Worm (Caenorhabditis elegans) whole organism, young adult: ENCODE measurements around the gene T19A5.3.

ENCODE experiments used
- B0019.2 ChIP-seq: fragments of 200-800 bp; sonication (Bioruptor generic); conservative IDR thresholded peaks from 2 replicates; pipeline ENCODE4 v1.3.6; 2022; ENCODE audit warnings: missing genetic modification reagents, missing genetic modification characterization, missing compliant biosample characterization
- B0035.1 ChIP-seq: sonication (generic microtip); optimal IDR thresholded peaks from 2 replicates; lab custom pipeline; 2016; ENCODE audit warnings: missing genetic modification characterization, mild to moderate bottlenecking, missing compliant biosample characterization, missing genotype, missing genetic modification reagents
- B0261.1 ChIP-seq: sonication (generic microtip); optimal IDR thresholded peaks from 2 replicates; lab custom pipeline; 2016; ENCODE audit warnings: mild to moderate bottlenecking, missing genetic modification characterization, moderate library complexity, missing compliant biosample characterization
- C06A6.2 ChIP-seq: fragments of 200-800 bp; sonication (Bioruptor generic); conservative IDR thresholded peaks from 2 replicates; pipeline ENCODE4 v1.3.6; 2022; ENCODE audit warnings: missing genetic modification characterization, missing compliant biosample characterization
- F22D6.2 ChIP-seq: sonication (generic microtip); optimal IDR thresholded peaks from 2 replicates; lab custom pipeline; 2016; ENCODE audit warnings: mild to moderate bottlenecking, missing genetic modification characterization, missing compliant biosample characterization
- F39B2.1 ChIP-seq: fragments of 200-800 bp; sonication (Bioruptor generic); IDR thresholded peaks from 2 replicates; pipeline ENCODE4 v1.3.6; 2022; ENCODE audit warnings: missing genetic modification reagents, missing genetic modification characterization, missing compliant biosample characterization
- F57C9.4 ChIP-seq: sonication (generic microtip); optimal IDR thresholded peaks from 2 replicates; lab custom pipeline; 2017; ENCODE audit warnings: mild to moderate bottlenecking, missing genetic modification characterization, missing compliant biosample characterization
- T07F8.4 ChIP-seq: sonication (generic microtip); optimal IDR thresholded peaks from 2 replicates; lab custom pipeline; 2016; ENCODE audit warnings: mild to moderate bottlenecking, missing genetic modification characterization, moderate library complexity, missing compliant biosample characterization
- Y53G8AR.9 ChIP-seq: fragments of 200-800 bp; sonication (Bioruptor generic); conservative IDR thresholded peaks from 2 replicates; pipeline ENCODE4 v1.3.6; 2022; ENCODE audit warnings: missing genetic modification reagents, missing genetic modification characterization, missing compliant biosample characterization
- athp-1 ChIP-seq: sonication (generic microtip); optimal IDR thresholded peaks from 2 replicates; lab custom pipeline; 2017; ENCODE audit warnings: mild to moderate bottlenecking, missing genetic modification characterization, missing compliant biosample characterization
- attf-3 ChIP-seq: fragments of 200-800 bp; sonication (Bioruptor generic); conservative IDR thresholded peaks from 2 replicates; pipeline ENCODE4 v1.3.6; 2022; ENCODE audit warnings: missing genetic modification reagents, missing genetic modification characterization, missing compliant biosample characterization
- cebp-1 ChIP-seq, 2 experiments: fragments of 200-800 bp in 1 of 2; sonication (Bioruptor generic) in 1 of 2; sonication (generic microtip) in 1 of 2; IDR thresholded peaks in 1 of 2; optimal IDR thresholded peaks in 1 of 2; 2 replicates each; pipeline versions ENCODE4 v1.3.6 to Lab custom; 2017 to 2022; ENCODE audit warnings: missing compliant biosample characterization in 2 of 2, missing genetic modification characterization in 2 of 2, mild to moderate bottlenecking in 1 of 2, missing genetic modification reagents in 1 of 2, moderate library complexity in 1 of 2
- ceh-27 ChIP-seq: fragments of 200-800 bp; sonication (Bioruptor generic); optimal IDR thresholded peaks from 2 replicates; lab custom pipeline; 2018; ENCODE audit warnings: mild to moderate bottlenecking, missing genetic modification characterization, moderate library complexity, missing compliant biosample characterization
- ceh-58 ChIP-seq: fragments of 200-800 bp; sonication (Bioruptor generic); IDR thresholded peaks from 2 replicates; pipeline ENCODE4 v1.3.6; 2022; ENCODE audit warnings: missing genetic modification characterization, missing compliant biosample characterization
- ekl-4 ChIP-seq: fragments of 200-800 bp; sonication (Bioruptor generic); IDR thresholded peaks from 2 replicates; pipeline ENCODE4 v1.3.6; 2022; ENCODE audit warnings: missing genetic modification reagents, missing genetic modification characterization, missing compliant biosample characterization
- ets-4 ChIP-seq: fragments of 200-800 bp; sonication (Bioruptor generic); optimal IDR thresholded peaks from 2 replicates; lab custom pipeline; 2018; ENCODE audit warnings: mild to moderate bottlenecking, missing genetic modification characterization, missing compliant biosample characterization
- gei-17 ChIP-seq: fragments of 200-800 bp; sonication (Bioruptor generic); optimal IDR thresholded peaks from 2 replicates; lab custom pipeline; 2018; ENCODE audit warnings: mild to moderate bottlenecking, missing genetic modification characterization, missing compliant biosample characterization
- hlh-12 ChIP-seq: sonication (generic microtip); optimal IDR thresholded peaks from 2 replicates; lab custom pipeline; 2016; ENCODE audit warnings: missing genetic modification characterization, missing compliant biosample characterization
- hrde-1 ChIP-seq: sonication (generic microtip); optimal IDR thresholded peaks from 2 replicates; lab custom pipeline; 2016; ENCODE audit warnings: missing genetic modification characterization, mild to moderate bottlenecking, missing compliant biosample characterization, moderate library complexity, missing genotype, missing genetic modification reagents, borderline replicate concordance
- hsf-1 ChIP-seq: fragments of 200-800 bp; sonication (Bioruptor generic); IDR thresholded peaks from 2 replicates; pipeline ENCODE4 v1.3.6; 2022; ENCODE audit warnings: missing genetic modification reagents, missing genetic modification characterization, missing compliant biosample characterization
- lin-26 ChIP-seq: fragments of 200-800 bp; sonication (Bioruptor generic); IDR thresholded peaks from 2 replicates; pipeline ENCODE4 v1.3.6; 2022; ENCODE audit warnings: missing genetic modification reagents, missing genetic modification characterization, missing compliant biosample characterization
- nhr-120 ChIP-seq: fragments of 200-800 bp; sonication (Bioruptor generic); IDR thresholded peaks from 2 replicates; pipeline ENCODE4 v1.3.6; 2022; ENCODE audit warnings: missing genetic modification characterization, missing compliant biosample characterization
- nhr-80 ChIP-seq: sonication (generic microtip); optimal IDR thresholded peaks from 2 replicates; lab custom pipeline; 2016; ENCODE audit warnings: missing genetic modification characterization, missing compliant biosample characterization
- nhr-90 ChIP-seq: sonication (generic microtip); optimal IDR thresholded peaks from 2 replicates; lab custom pipeline; 2016; ENCODE audit warnings: missing genotype, mild to moderate bottlenecking, missing genetic modification characterization, missing compliant biosample characterization
- rcor-1 ChIP-seq: fragments of 200-800 bp; sonication (Bioruptor generic); IDR thresholded peaks from 2 replicates; pipeline ENCODE4 v1.3.6; 2022; ENCODE audit warnings: missing genetic modification reagents, missing genetic modification characterization, missing compliant biosample characterization
- sdz-38 ChIP-seq: sonication (generic microtip); optimal IDR thresholded peaks from 2 replicates; lab custom pipeline; 2016; ENCODE audit warnings: missing genotype, missing genetic modification characterization, missing compliant biosample characterization
- sea-2 ChIP-seq: fragments of 200-800 bp; sonication (Bioruptor generic); IDR thresholded peaks from 2 replicates; pipeline ENCODE4 v1.3.6; 2022; ENCODE audit warnings: missing genetic modification characterization, missing compliant biosample characterization
- snpc-1.3 ChIP-seq: sonication (generic microtip); optimal IDR thresholded peaks from 2 replicates; lab custom pipeline; 2017; ENCODE audit warnings: missing genetic modification characterization, mild to moderate bottlenecking, missing compliant biosample characterization, antibody characterized with exemption, moderate library complexity, missing genotype, missing genetic modification reagents; ENCODE audit not compliant: insufficient read depth
- sptf-2 ChIP-seq: fragments of 200-800 bp; sonication (Bioruptor generic); optimal IDR thresholded peaks from 2 replicates; lab custom pipeline; 2018; ENCODE audit warnings: mild to moderate bottlenecking, missing genetic modification characterization, missing compliant biosample characterization
- tbp1 ChIP-seq: fragments of 200-800 bp; sonication (Bioruptor generic); optimal IDR thresholded peaks from 2 replicates; lab custom pipeline; 2018; ENCODE audit warnings: mild to moderate bottlenecking, missing genetic modification characterization, missing compliant biosample characterization
- tbx-9 ChIP-seq: sonication (generic microtip); optimal IDR thresholded peaks from 2 replicates; lab custom pipeline; 2016; ENCODE audit warnings: borderline replicate concordance, missing genetic modification characterization, inconsistent platforms, missing compliant biosample characterization
- tlf-1 ChIP-seq: fragments of 200-800 bp; sonication (Bioruptor generic); optimal IDR thresholded peaks from 2 replicates; lab custom pipeline; 2018; ENCODE audit warnings: mild to moderate bottlenecking, missing genetic modification characterization, missing compliant biosample characterization
- ztf-18 ChIP-seq: sonication (generic microtip); optimal IDR thresholded peaks from 2 replicates; lab custom pipeline; 2016; ENCODE audit warnings: missing genotype, mild to moderate bottlenecking, missing genetic modification characterization, missing compliant biosample characterization

Gene T19A5.3

ce11 chrV:8984783-8985182 lies 40.9 kb upstream of the T19A5.3 start:
- TF ChIP-seq hsf-1 (GFP tag; lab: Robert Waterston, UW): no peak
- no peak for TF ChIP-seq sdz-38 (tag; lab: Kevin White, UChicago)
- no peak for TF ChIP-seq rcor-1
- no peak for TF ChIP-seq sea-2 (GFP tag; lab: Robert Waterston, UW)
- TF ChIP-seq attf-3 (GFP tag; lab: Robert Waterston, UW): no peak
- TF ChIP-seq F39B2.1 (GFP tag; lab: Robert Waterston, UW): no peak
- TF ChIP-seq F22D6.2 (tag; lab: Kevin White, UChicago): no peak
- TF ChIP-seq ekl-4 (GFP tag; lab: Robert Waterston, UW): no peak
- no peak for TF ChIP-seq nhr-120
- no peak for TF ChIP-seq snpc-1.3 (tag; lab: Kevin White, UChicago)
- no peak for TF ChIP-seq gei-17 (GFP tag; lab: Kevin White, UChicago)
- TF ChIP-seq tbp1: no peak
- TF ChIP-seq sptf-2 (GFP tag; lab: Kevin White, UChicago): no peak
- no peak for TF ChIP-seq ceh-27
- no peak for TF ChIP-seq hlh-12 (tag; lab: Kevin White, UChicago)
- TF ChIP-seq tlf-1 (GFP tag; lab: Kevin White, UChicago): no peak
- TF ChIP-seq T07F8.4 (tag; lab: Kevin White, UChicago): no peak
- TF ChIP-seq cebp-1 (GFP tag; IDR thresholded peaks at IDR 0.05; lab: Robert Waterston, UW): no peak
- TF ChIP-seq cebp-1 (tag; optimal IDR thresholded peaks at IDR 0.05; lab: Kevin White, UChicago): no peak
- no peak for TF ChIP-seq B0019.2 (GFP tag; lab: Robert Waterston, UW)

- TF ChIP-seq athp-1 (tag; lab: Kevin White, UChicago): no peak
- TF ChIP-seq gei-17 (GFP tag; lab: Kevin White, UChicago): no peak
- no peak for TF ChIP-seq nhr-90 (tag; lab: Kevin White, UChicago)
- TF ChIP-seq nhr-80: no peak
- TF ChIP-seq, all 124 proteins: peak for 0
Measured at ce11 chrV:8983604-8984003, 39.7 kb upstream of the T19A5.3 start, which contains the start of gene str-86. Gene str-86, minus strand, starts transcription at chrV:8983704.

- TF ChIP-seq tbx-9 (no peak), C06A6.2 (GFP tag; lab: Robert Waterston, UW) (no peak), B0035.1 (tag; lab: Kevin White, UChicago) (no peak), F57C9.4 (no peak), F39B2.1 (GFP tag; lab: Robert Waterston, UW) (no peak), ets-4 (no peak), snpc-1.3 (tag; lab: Kevin White, UChicago) (no peak), gei-17 (GFP tag; lab: Kevin White, UChicago) (no peak), hrde-1 (no peak), ceh-58 (GFP tag; lab: Robert Waterston, UW) (no peak), Y53G8AR.9 (GFP tag; lab: Robert Waterston, UW) (no peak), sea-2 (GFP tag; lab: Robert Waterston, UW) (no peak), ztf-18 (tag; lab: Kevin White, UChicago) (no peak), B0261.1 (tag; lab: Kevin White, UChicago) (no peak)
Measured at ce11 chrV:8980845-8981244, 37.0 kb upstream of the T19A5.3 start, which contains the start of gene str-84. Gene str-84, minus strand, starts transcription at chrV:8980945.

- TF ChIP-seq sptf-2 (GFP tag; lab: Kevin White, UChicago): no peak
- peak; percentile 34; the same call in 1 of the 2 replicates for TF ChIP-seq cebp-1 (GFP tag; IDR thresholded peaks at IDR 0.05; lab: Robert Waterston, UW)
- TF ChIP-seq cebp-1 (tag; optimal IDR thresholded peaks at IDR 0.05; lab: Kevin White, UChicago): no peak
- TF ChIP-seq lin-26: no peak
Measured at ce11 chrV:8977895-8978294, 34.0 kb upstream of the T19A5.3 start.
